Worm (Caenorhabditis elegans): ENCODE results near the gene C27C12.1.

The C27C12.1 gene

ce11 chrX:14842846-14843369 lies 10.7 kb downstream of the C27C12.1 start:
- TF ChIP-seq T22C8.4 (GFP tag; IDR thresholded peaks at IDR 0.05) (no peak), flt-1 (GFP tag; IDR thresholded peaks at IDR 0.05) (no peak), ztf-29 (GFP tag; IDR thresholded peaks at IDR 0.05) (no peak), ztf-23 (GFP tag; IDR thresholded peaks at IDR 0.05) (no peak)

- TF ChIP-seq T22C8.4 (GFP tag; IDR thresholded peaks at IDR 0.05) (no peak), klf-2 (GFP tag; conservative IDR thresholded peaks at IDR 0.05) (no peak), cog-1 (tag; optimal IDR thresholded peaks at IDR 0.05) (peak; percentile 75), flt-1 (GFP tag; IDR thresholded peaks at IDR 0.05) (peak; percentile 47; the same call in 1 of the 2 replicates), tab-1 (GFP tag; IDR thresholded peaks at IDR 0.05) (no peak), med-1 (GFP tag; optimal IDR thresholded peaks at IDR 0.05; ENCODE audit: insufficient read depth) (no peak), ref-1 (GFP tag; conservative IDR thresholded peaks at IDR 0.05) (no peak), ztf-29 (GFP tag; IDR thresholded peaks at IDR 0.05) (0 out of 2 replicates have a peak, but pooled peaks have one; percentile 7), ztf-23 (GFP tag; IDR thresholded peaks at IDR 0.05) (0 out of 2 replicates have a peak, but pooled peaks have one; percentile 42)
Measured at ce11 chrX:14841030-14841429, 12.5 kb downstream of the C27C12.1 start.

- TF ChIP-seq ref-1 (GFP tag; conservative IDR thresholded peaks at IDR 0.05): no peak
- TF ChIP-seq T22C8.4 (GFP tag; IDR thresholded peaks at IDR 0.05): no peak
- no peak for TF ChIP-seq flt-1 (GFP tag; IDR thresholded peaks at IDR 0.05)
- TF ChIP-seq tab-1 (GFP tag; IDR thresholded peaks at IDR 0.05): no peak
- no peak for TF ChIP-seq ztf-23 (GFP tag; IDR thresholded peaks at IDR 0.05)
- TF ChIP-seq cog-1 (tag; optimal IDR thresholded peaks at IDR 0.05): no peak
- no peak for TF ChIP-seq klf-2 (GFP tag; conservative IDR thresholded peaks at IDR 0.05)
- TF ChIP-seq ztf-29 (GFP tag; IDR thresholded peaks at IDR 0.05): no peak
- TF ChIP-seq med-1 (GFP tag; optimal IDR thresholded peaks at IDR 0.05; ENCODE audit: insufficient read depth): no peak
Measured at ce11 chrX:14838339-14838738, 15.2 kb downstream of the C27C12.1 start.

ce11 chrX:14831531-14831930 lies 22.0 kb downstream of the C27C12.1 start, which contains the start of gene dpf-2:
dpf-2 (plus strand) TSS chrX:14831831.
- TF ChIP-seq cog-1 (tag; optimal IDR thresholded peaks at IDR 0.05) (no peak), med-1 (GFP tag; optimal IDR thresholded peaks at IDR 0.05; ENCODE audit: insufficient read depth) (no peak), flt-1 (GFP tag; IDR thresholded peaks at IDR 0.05) (no peak), klf-2 (GFP tag; conservative IDR thresholded peaks at IDR 0.05) (no peak), ztf-29 (GFP tag; IDR thresholded peaks at IDR 0.05) (no peak), T22C8.4 (GFP tag; IDR thresholded peaks at IDR 0.05) (no peak), tab-1 (GFP tag; IDR thresholded peaks at IDR 0.05) (no peak), ref-1 (GFP tag; conservative IDR thresholded peaks at IDR 0.05) (no peak), ztf-23 (GFP tag; IDR thresholded peaks at IDR 0.05) (no peak)

- TF ChIP-seq med-1 (GFP tag; optimal IDR thresholded peaks at IDR 0.05; ENCODE audit: insufficient read depth) (no peak), ztf-23 (GFP tag; IDR thresholded peaks at IDR 0.05) (no peak), klf-2 (GFP tag; conservative IDR thresholded peaks at IDR 0.05) (no peak), cog-1 (tag; optimal IDR thresholded peaks at IDR 0.05) (no peak), flt-1 (GFP tag; IDR thresholded peaks at IDR 0.05) (no peak), ztf-29 (GFP tag; IDR thresholded peaks at IDR 0.05) (no peak), T22C8.4 (GFP tag; IDR thresholded peaks at IDR 0.05) (no peak), tab-1 (GFP tag; IDR thresholded peaks at IDR 0.05) (no peak), ref-1 (GFP tag; conservative IDR thresholded peaks at IDR 0.05) (no peak)
Measured at ce11 chrX:14828766-14829165, 24.8 kb downstream of the C27C12.1 start.

- TF ChIP-seq cog-1 (tag; optimal IDR thresholded peaks at IDR 0.05) (peak; percentile 65), ztf-29 (GFP tag; IDR thresholded peaks at IDR 0.05) (no peak)
Measured at ce11 chrX:14824490-14825050, 29.0 kb downstream of the C27C12.1 start, which contains the start of gene mbk-1. mbk-1 (minus strand) TSS chrX:14824540.

- TF ChIP-seq tab-1 (GFP tag; IDR thresholded peaks at IDR 0.05): no peak
- no peak for TF ChIP-seq ztf-29 (GFP tag; IDR thresholded peaks at IDR 0.05)
- no peak for TF ChIP-seq ztf-23 (GFP tag; IDR thresholded peaks at IDR 0.05)
- no peak for TF ChIP-seq cog-1 (tag; optimal IDR thresholded peaks at IDR 0.05)
- TF ChIP-seq klf-2 (GFP tag; conservative IDR thresholded peaks at IDR 0.05): no peak
- no peak for TF ChIP-seq ref-1 (GFP tag; conservative IDR thresholded peaks at IDR 0.05)
- no peak for TF ChIP-seq med-1 (GFP tag; optimal IDR thresholded peaks at IDR 0.05; ENCODE audit: insufficient read depth)
- no peak for TF ChIP-seq T22C8.4 (GFP tag; IDR thresholded peaks at IDR 0.05)
- no peak for TF ChIP-seq flt-1 (GFP tag; IDR thresholded peaks at IDR 0.05)
Measured at ce11 chrX:14819495-14819894, 34.1 kb downstream of the C27C12.1 start.

- TF ChIP-seq T22C8.4 (GFP tag; IDR thresholded peaks at IDR 0.05): peak; percentile 27
- peak; percentile 93 for TF ChIP-seq cog-1 (tag; optimal IDR thresholded peaks at IDR 0.05)
- no peak for TF ChIP-seq med-1 (GFP tag; optimal IDR thresholded peaks at IDR 0.05; ENCODE audit: insufficient read depth)
- TF ChIP-seq tab-1 (GFP tag; IDR thresholded peaks at IDR 0.05): 0 out of 2 replicates have a peak, but pooled peaks have one; percentile 64
- TF ChIP-seq ztf-23 (GFP tag; IDR thresholded peaks at IDR 0.05): peak; percentile 60; the same call in 1 of the 2 replicates
- TF ChIP-seq flt-1 (GFP tag; IDR thresholded peaks at IDR 0.05): peak; percentile 82; the same call in 1 of the 2 replicates
Measured at ce11 chrX:14818464-14819259, 34.9 kb downstream of the C27C12.1 start, which contains the start of gene epn-1. epn-1 (minus strand) TSS chrX:14818514.

- TF ChIP-seq flt-1 (GFP tag; IDR thresholded peaks at IDR 0.05) (no peak), ref-1 (GFP tag; conservative IDR thresholded peaks at IDR 0.05) (no peak)
Measured at ce11 chrX:14816717-14817116, 36.8 kb downstream of the C27C12.1 start.
